Worm (Caenorhabditis elegans): ENCODE results near the gene F53C3.8.

DNA sequence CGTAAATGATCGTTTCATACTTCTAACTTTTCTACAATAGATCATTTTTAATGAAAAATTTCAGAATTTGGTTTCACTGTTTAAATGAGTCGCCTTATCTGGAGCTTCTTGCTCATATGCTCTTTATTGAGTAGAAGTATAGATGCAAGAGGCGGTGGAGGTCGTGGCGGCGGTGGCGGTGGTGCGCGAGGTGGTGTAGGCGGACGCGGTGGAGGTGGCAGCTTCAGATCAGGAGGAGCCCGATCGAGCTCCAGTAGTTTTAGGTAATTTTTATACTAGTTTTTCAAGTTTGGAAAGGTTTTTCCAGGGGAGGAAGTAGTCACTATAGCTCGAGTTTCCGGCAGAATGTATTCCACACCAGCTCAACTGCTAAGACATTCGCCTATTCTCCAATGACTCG is 11.6 kb downstream of the F53C3.8 start, which contains the start of gene F53C3.3:
- no peak for TF ChIP-seq lin-39 (tag; optimal IDR thresholded peaks at IDR 0.05)
- TF ChIP-seq nhr-11 (tag; optimal IDR thresholded peaks at IDR 0.05) = no peak
- TF ChIP-seq fos-1 (tag; optimal IDR thresholded peaks at IDR 0.05) = no peak
- no peak for TF ChIP-seq unc-39 (tag; optimal IDR thresholded peaks at IDR 0.05)
- no peak for TF ChIP-seq mep-1 (tag; optimal IDR thresholded peaks at IDR 0.05)
- no peak for TF ChIP-seq nhr-237 (tag; optimal IDR thresholded peaks at IDR 0.05)
- no peak for TF ChIP-seq ceh-82 (tag; optimal IDR thresholded peaks at IDR 0.05)
- TF ChIP-seq F37D6.2 (tag; optimal IDR thresholded peaks at IDR 0.05) = no peak

Data from whole organism, L4 larva.